Worm (Caenorhabditis elegans) whole organism, early embryonic: Measurements from ENCODE around the gene gst-8.
"Not testable (repeated sequence)": the region's sequence is repeated elsewhere in the genome, so short reads cannot be mapped to it uniquely, and the experiment has no call there.

Source experiments
- ets-7 ChIP-seq: sonication (generic microtip); optimal IDR thresholded peaks from 2 replicates; lab custom pipeline; 2016; ENCODE audit warnings: missing genotype, missing genetic modification characterization, missing compliant biosample characterization
- hmbx-1 ChIP-seq: sonication (generic microtip); optimal IDR thresholded peaks from 2 replicates; lab custom pipeline; 2016; ENCODE audit warnings: mild to moderate bottlenecking, missing genetic modification characterization, missing compliant biosample characterization
- tbx-11 ChIP-seq: fragments of 200-800 bp; sonication (Bioruptor generic); IDR thresholded peaks from 2 replicates; pipeline ENCODE4 v1.3.6; 2022; ENCODE audit warnings: missing genetic modification characterization, missing compliant biosample characterization

DNA sequence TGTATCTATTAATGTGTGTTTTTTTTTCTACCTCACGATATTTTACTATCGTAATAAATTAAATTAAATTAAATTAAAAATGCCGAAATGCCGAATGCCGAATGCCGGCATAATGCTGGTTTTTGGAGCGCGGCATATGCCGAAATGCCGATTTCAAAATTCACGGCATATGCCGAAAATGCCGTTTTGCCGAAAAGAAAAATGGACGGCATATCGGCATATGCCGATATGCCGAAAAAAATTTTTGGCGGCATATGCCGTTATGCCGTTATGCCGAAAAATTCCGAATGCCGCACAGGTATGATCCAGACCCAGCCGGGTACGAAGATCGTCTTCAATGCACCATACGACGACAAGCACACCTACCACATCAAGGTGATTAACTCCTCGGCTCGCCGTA lies 15.0 kb downstream of the gst-8 start, which contains the start of gene msp-32:
- TF ChIP-seq ets-7 (tag; lab: Kevin White, UChicago); hmbx-1 (tag; lab: Kevin White, UChicago); tbx-11: not testable (repeated sequence)
